Worm (Caenorhabditis elegans) whole organism, midembryonic: ENCODE results near the gene F54H12.4.

Experiments used
- T22C8.4 ChIP-seq: fragments of 200-800 bp; sonication (Bioruptor generic); IDR thresholded peaks from 2 replicates; pipeline ENCODE4 v1.3.6; 2022; ENCODE audit warnings: missing genetic modification characterization, missing compliant biosample characterization
- cog-1 ChIP-seq: sonication (generic microtip); optimal IDR thresholded peaks from 2 replicates; lab custom pipeline; 2016; ENCODE audit warnings: missing genetic modification characterization, missing compliant biosample characterization
- flt-1 ChIP-seq: fragments of 200-800 bp; sonication (Bioruptor generic); IDR thresholded peaks from 2 replicates; pipeline ENCODE4 v1.3.6; 2022; ENCODE audit warnings: missing genetic modification characterization, missing compliant biosample characterization
- klf-2 ChIP-seq: fragments of 200-800 bp; sonication (Bioruptor generic); conservative IDR thresholded peaks from 2 replicates; pipeline ENCODE4 v1.3.6; 2022; ENCODE audit warnings: missing genetic modification reagents, missing genetic modification characterization, missing compliant biosample characterization
- med-1 ChIP-seq: sonication (generic microtip); optimal IDR thresholded peaks from 2 replicates; lab custom pipeline; 2017; ENCODE audit warnings: missing genetic modification characterization, mild to moderate bottlenecking, missing compliant biosample characterization, antibody characterized with exemption, missing genetic modification reagents; ENCODE audit not compliant: insufficient read depth
- ref-1 ChIP-seq: fragments of 200-800 bp; sonication (Bioruptor generic); conservative IDR thresholded peaks from 2 replicates; pipeline ENCODE4 v1.3.6; 2022; ENCODE audit warnings: missing genetic modification reagents, missing genetic modification characterization, missing compliant biosample characterization
- ztf-23 ChIP-seq: fragments of 200-800 bp; sonication (Bioruptor generic); IDR thresholded peaks from 2 replicates; pipeline ENCODE4 v1.3.6; 2022; ENCODE audit warnings: missing genetic modification reagents, missing genetic modification characterization, missing compliant biosample characterization
- ztf-29 ChIP-seq: fragments of 200-800 bp; sonication (Bioruptor generic); IDR thresholded peaks from 2 replicates; pipeline ENCODE4 v1.3.6; 2022; ENCODE audit warnings: missing genetic modification reagents, missing genetic modification characterization, missing compliant biosample characterization

DNA sequence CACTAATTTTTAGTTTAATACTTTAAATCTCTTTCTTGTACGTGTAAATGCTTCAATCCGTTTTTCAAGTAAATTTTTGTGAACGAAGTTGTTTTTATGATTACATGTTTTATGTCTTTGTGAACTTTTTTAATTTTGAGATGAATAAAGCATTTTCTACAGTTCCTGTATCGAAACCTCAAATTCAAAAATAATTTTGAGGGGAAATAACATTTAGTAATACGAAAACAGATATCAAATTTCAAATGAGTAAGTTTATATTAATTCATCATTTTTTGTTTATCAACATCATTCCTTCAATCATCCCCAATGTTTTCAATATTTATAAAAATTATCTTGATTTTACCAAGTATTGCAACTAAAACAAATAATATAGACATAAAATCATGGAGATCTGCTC, 25.0 kb downstream of the F54H12.4 start, which contains the start of gene C29E4.10:
- TF ChIP-seq ztf-29 (GFP tag; lab: Robert Waterston, UW) = no peak
- no peak for TF ChIP-seq flt-1 (GFP tag; lab: Robert Waterston, UW)
- TF ChIP-seq med-1 (GFP tag; lab: Kevin White, UChicago) = no peak
- TF ChIP-seq T22C8.4 (GFP tag; lab: Robert Waterston, UW) = no peak
- TF ChIP-seq klf-2 = no peak
- TF ChIP-seq ref-1 (GFP tag; lab: Robert Waterston, UW) = no peak
- no peak for TF ChIP-seq ztf-23 (GFP tag; lab: Robert Waterston, UW)
- TF ChIP-seq cog-1 (tag; lab: Kevin White, UChicago) = no peak
